Fruit fly (Drosophila melanogaster): ENCODE data around the gene Ubc2.
A peak's percentile ranks its signal among the peaks of the same experiment; 100 is the strongest.

Ubc2 gene

DNA sequence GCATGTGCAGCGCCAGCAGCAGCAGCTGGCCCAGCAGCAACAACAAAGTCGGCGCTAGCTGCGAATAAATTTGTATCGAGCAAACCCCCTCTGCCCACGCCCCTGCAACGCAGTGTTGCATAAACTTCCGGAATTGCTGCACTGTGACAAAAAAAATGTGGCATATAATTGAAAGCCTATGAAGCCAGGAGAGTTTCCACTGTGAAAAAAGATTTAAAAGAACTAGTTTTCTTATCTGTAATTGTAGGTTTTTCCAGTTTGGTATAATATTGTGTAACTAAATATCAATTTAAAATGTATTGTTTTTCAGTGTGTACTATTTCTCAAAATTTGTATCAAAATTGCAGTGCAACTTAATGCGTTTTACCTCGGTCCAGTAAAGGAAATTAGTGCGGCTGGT lies 19.6 kb downstream of the Ubc2 start (continued):
- TF ChIP-seq jing (GFP tag; optimal IDR thresholded peaks at IDR 0.05) (no peak), CG6813 (GFP tag; optimal IDR thresholded peaks at IDR 0.05) (no peak), so (GFP tag; IDR thresholded peaks at IDR 0.05) (no peak), CG17328 (GFP tag; IDR thresholded peaks at IDR 0.05) (peak; percentile 23; the same call in 1 of the 2 replicates), rib (GFP tag; IDR thresholded peaks at IDR 0.05) (no peak), klu (GFP tag; IDR thresholded peaks at IDR 0.05) (no peak), fd64A (GFP tag; optimal IDR thresholded peaks at IDR 0.05) (no peak), CG30431 (GFP tag; optimal IDR thresholded peaks at IDR 0.05) (no peak), CG4282 (GFP tag; optimal IDR thresholded peaks at IDR 0.05) (no peak), TFAM (GFP tag; optimal IDR thresholded peaks at IDR 0.05) (no peak), CG1233 (GFP tag; optimal IDR thresholded peaks at IDR 0.05) (no peak), Deaf1 (tag; optimal IDR thresholded peaks at IDR 0.05) (no peak), ap (GFP tag; IDR thresholded peaks at IDR 0.05) (0 out of 2 replicates have a peak, but pooled peaks have one; percentile 8), CG8388 (GFP tag; optimal IDR thresholded peaks at IDR 0.05) (peak; percentile 7), Sox102F (GFP tag; optimal IDR thresholded peaks at IDR 0.05) (peak; percentile 32), ci (GFP tag; IDR thresholded peaks at IDR 0.05) (peak; percentile 49; the same call in 2 of the 3 replicates), lab (GFP tag; optimal IDR thresholded peaks at IDR 0.05) (no peak), ase (GFP tag; IDR thresholded peaks at IDR 0.05) (0 out of 3 replicates have a peak, but pooled peaks have one; percentile 13), Med (GFP tag) (peak; percentile 41), CG3995 (GFP tag; optimal IDR thresholded peaks at IDR 0.05) (no peak), CG4360 (GFP tag; IDR thresholded peaks at IDR 0.05) (0 out of 2 replicates have a peak, but pooled peaks have one; percentile 18), CG10462 (GFP tag; optimal IDR thresholded peaks at IDR 0.05) (no peak), Fer1 (GFP tag; optimal IDR thresholded peaks at IDR 0.05) (no peak), hkb (optimal IDR thresholded peaks at IDR 0.05) (no peak), hkb (GFP tag; IDR thresholded peaks at IDR 0.05) (0 out of 2 replicates have a peak, but pooled peaks have one; percentile 13), CG18262 (tag; optimal IDR thresholded peaks at IDR 0.05) (no peak), CG1529 (GFP tag; optimal IDR thresholded peaks at IDR 0.05) (no peak), crc (GFP tag; optimal IDR thresholded peaks at IDR 0.05) (no peak), CG17568 (GFP tag; optimal IDR thresholded peaks at IDR 0.05) (no peak), peb (GFP tag; IDR thresholded peaks at IDR 0.05) (no peak), disco-r (GFP tag; optimal IDR thresholded peaks at IDR 0.05) (no peak), Oaz (GFP tag; IDR thresholded peaks at IDR 0.05) (no peak), gt (GFP tag; IDR thresholded peaks at IDR 0.05) (no peak), ssp (GFP tag; IDR thresholded peaks at IDR 0.05) (no peak), prd (optimal IDR thresholded peaks at IDR 0.05) (no peak), prd (GFP tag; IDR thresholded peaks at IDR 0.05) (peak; percentile 34; the same call in 2 of the 3 replicates), CG11504 (tag; optimal IDR thresholded peaks at IDR 0.05) (peak; percentile 47), CG33213 (GFP tag; optimal IDR thresholded peaks at IDR 0.05) (no peak), CoRest (tag; optimal IDR thresholded peaks at IDR 0.05) (no peak), tll (GFP tag; optimal IDR thresholded peaks at IDR 0.05) (no peak), CkIIα-i1 (GFP tag; IDR thresholded peaks at IDR 0.05) (no peak), sisA (GFP tag; IDR thresholded peaks at IDR 0.05) (peak; percentile 40; the same call in 1 of the 2 replicates), Xbp1 (GFP tag; optimal IDR thresholded peaks at IDR 0.05) (peak; percentile 16), tgo (GFP tag; IDR thresholded peaks at IDR 0.05) (no peak), CG4424 (GFP tag; optimal IDR thresholded peaks at IDR 0.05) (peak; percentile 20), CG10321 (GFP tag; IDR thresholded peaks at IDR 0.05) (no peak), toy (GFP tag; IDR thresholded peaks at IDR 0.05) (no peak), zen (tag; optimal IDR thresholded peaks at IDR 0.05) (no peak), Awh (GFP tag; IDR thresholded peaks at IDR 0.05) (no peak), phol (tag; optimal IDR thresholded peaks at IDR 0.05) (peak; percentile 12), Gug (GFP tag; IDR thresholded peaks at IDR 0.05) (no peak), Atf-2 (GFP tag; optimal IDR thresholded peaks at IDR 0.05) (no peak)

Data from whole organism, embryonic.